Worm (Caenorhabditis elegans): ENCODE results near the gene F59C12.4.

DNA sequence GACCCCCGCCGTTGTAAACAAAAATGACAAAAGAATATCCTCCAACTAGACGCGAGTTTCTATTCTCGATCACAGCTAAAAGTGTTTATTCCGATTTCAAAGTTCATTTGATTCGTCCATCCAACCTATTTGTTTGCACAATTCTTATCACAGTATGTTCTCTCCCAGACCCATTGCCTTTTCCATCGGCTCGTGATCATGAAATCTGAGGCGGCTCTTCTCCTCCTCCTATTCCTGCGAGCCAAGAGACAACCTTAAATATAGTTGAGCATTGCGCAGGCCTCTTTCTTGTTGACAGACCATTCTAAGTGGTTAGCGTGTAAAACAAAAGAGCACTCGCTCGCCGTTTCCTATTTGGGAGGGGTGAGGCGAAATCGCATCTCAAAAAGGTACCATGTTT is 5.5 kb downstream of the F59C12.4 start:
- TF ChIP-seq B0261.1 (tag; optimal IDR thresholded peaks at IDR 0.05), result no peak
- no peak for TF ChIP-seq dpl-1 (GFP tag; optimal IDR thresholded peaks at IDR 0.05)
